Fruit fly (Drosophila melanogaster) whole organism, embryonic: Measurements from ENCODE around the gene jet.
A peak's percentile ranks its signal among the peaks of the same experiment; 100 is the strongest.

Source experiments
- CG17829 ChIP-seq: fragments of 200-800 bp; optimal IDR thresholded peaks from 2 replicates; lab custom pipeline; 2019; ENCODE audit warnings: missing biosample characterization, mild to moderate bottlenecking, missing genetic modification characterization, moderate library complexity
- CG2712 ChIP-seq: fragments of 200-800 bp; optimal IDR thresholded peaks from 3 replicates; lab custom pipeline; 2019; ENCODE audit warnings: missing biosample characterization, mild to moderate bottlenecking, missing genetic modification characterization, moderate library complexity
- CG9215 ChIP-seq: fragments of 200-800 bp; sonication (Bioruptor generic); IDR thresholded peaks from 2 replicates; pipeline ENCODE4 v1.3.6; 2022; ENCODE audit warnings: missing biosample characterization, missing genetic modification characterization
- Sry-β ChIP-seq: fragments of 200-800 bp; sonication (Bioruptor generic); optimal IDR thresholded peaks from 2 replicates; lab custom pipeline; 2018; ENCODE audit warnings: missing biosample characterization, mild to moderate bottlenecking, missing genetic modification characterization, moderate library complexity
- cg ChIP-seq: fragments of 200-800 bp; sonication (Bioruptor generic); optimal IDR thresholded peaks from 3 replicates; lab custom pipeline; 2019; ENCODE audit warnings: missing biosample characterization, mild to moderate bottlenecking, missing genetic modification characterization, moderate library complexity
- crp ChIP-seq, 2 experiments: fragments of 200-800 bp; sonication (Bioruptor generic); optimal IDR thresholded peaks; 2 replicates in 1 of 2; 3 replicates in 1 of 2; lab custom pipeline; 2017; ENCODE audit warnings: missing biosample characterization in 2 of 2, missing genetic modification characterization in 2 of 2, mild to moderate bottlenecking in 1 of 2, moderate library complexity in 1 of 2
- cwo ChIP-seq: fragments of 200-800 bp; sonication (Bioruptor generic); optimal IDR thresholded peaks from 3 replicates; lab custom pipeline; 2017; ENCODE audit warnings: missing biosample characterization, missing genetic modification characterization, mild to moderate bottlenecking, moderate library complexity, missing genetic modification reagents
- h ChIP-seq: fragments of >200 bp; optimal IDR thresholded peaks from 2 replicates; lab custom pipeline; 2017
- otp ChIP-seq: fragments of 200-800 bp; sonication (Bioruptor generic); IDR thresholded peaks from 3 replicates; pipeline ENCODE4, ENCODE4 v1.3.6; 2022; ENCODE audit warnings: missing biosample characterization, missing genetic modification characterization

- TF ChIP-seq cg, result no peak
- no peak for TF ChIP-seq h
- TF ChIP-seq CG2712 (tag; lab: Kevin White, UChicago), result no peak
- no peak for TF ChIP-seq CG17829
- TF ChIP-seq CG9215, result no peak
- TF ChIP-seq crp (GFP tag; optimal IDR thresholded peaks at IDR 0.05; lab: Kevin White, UChicago), result no peak
- no peak for TF ChIP-seq otp (GFP tag; lab: Robert Waterston, UW)
- no peak for TF ChIP-seq Sry-β (GFP tag; lab: Kevin White, UChicago)
- TF ChIP-seq cwo (GFP tag; lab: Kevin White, UChicago), result peak; percentile 9
Observed at dm6 chr2L:4953086-4953570, 3.5 kb upstream of the jet start, which contains the start of gene Jon25Bii.
